Worm (Caenorhabditis elegans) whole organism, L4 larva: Measurements from ENCODE around the gene ora-1.
A peak's percentile ranks its signal among the peaks of the same experiment; 100 is the strongest.

Source experiments
- D1046.2 ChIP-seq: fragments of 200-800 bp; sonication (Bioruptor generic); IDR thresholded peaks from 2 replicates; pipeline ENCODE4 v1.3.6; 2022; ENCODE audit warnings: missing genetic modification characterization, missing compliant biosample characterization
- F44E2.7 ChIP-seq: fragments of 200-800 bp; sonication (Bioruptor generic); IDR thresholded peaks from 2 replicates; pipeline ENCODE4 v2.1.2; 2022; ENCODE audit warnings: missing genetic modification characterization, missing compliant biosample characterization
- F49E8.2 ChIP-seq: sonication (generic microtip); optimal IDR thresholded peaks from 2 replicates; lab custom pipeline; 2016; ENCODE audit warnings: missing compliant biosample characterization, mild to moderate bottlenecking, missing genetic modification characterization, borderline replicate concordance
- R02D3.7 ChIP-seq: fragments of 150-350 bp; sonication (generic microtip); optimal IDR thresholded peaks from 3 replicates; lab custom pipeline; 2014; ENCODE audit warnings: missing biosample characterization, missing genetic modification characterization
- T20F7.1 ChIP-seq: fragments of 200-800 bp; sonication (Bioruptor generic); optimal IDR thresholded peaks from 2 replicates; lab custom pipeline; 2018; ENCODE audit warnings: mild to moderate bottlenecking, missing genetic modification characterization, missing compliant biosample characterization
- T26A8.4 ChIP-seq: fragments of 200-800 bp; sonication (Bioruptor generic); IDR thresholded peaks from 2 replicates; pipeline ENCODE4 v1.3.6; 2022; ENCODE audit warnings: missing genetic modification characterization, missing compliant biosample characterization
- Y75B8A.6 ChIP-seq: fragments of 200-800 bp; sonication (Bioruptor generic); IDR thresholded peaks from 2 replicates; pipeline ENCODE4 v1.3.6; 2022; ENCODE audit warnings: missing genetic modification reagents, missing genetic modification characterization, missing compliant biosample characterization
- ama-1 ChIP-seq: fragments of 150-350 bp; optimal IDR thresholded peaks from 2 replicates; lab custom pipeline; 2014; ENCODE audit warnings: inconsistent platforms, mixed read lengths
- arid-1 ChIP-seq: fragments of 200-800 bp; sonication (Bioruptor generic); conservative IDR thresholded peaks from 2 replicates; pipeline ENCODE4 v1.3.6; 2022; ENCODE audit warnings: missing genetic modification reagents, missing genetic modification characterization, missing compliant biosample characterization
- ceh-28 ChIP-seq: fragments of 150-350 bp; optimal IDR thresholded peaks from 2 replicates; lab custom pipeline; 2014; ENCODE audit warnings: missing biosample characterization, missing genetic modification reagents, missing genetic modification characterization
- ceh-32 ChIP-seq: sonication (generic microtip); optimal IDR thresholded peaks from 2 replicates; lab custom pipeline; 2016; ENCODE audit warnings: mild to moderate bottlenecking, missing genetic modification characterization, missing compliant biosample characterization; ENCODE audit not compliant: poor library complexity
- ceh-44 ChIP-seq: fragments of 200-800 bp; sonication (Bioruptor generic); IDR thresholded peaks from 2 replicates; pipeline ENCODE4 v1.3.6; 2022; ENCODE audit warnings: missing genetic modification reagents, missing genetic modification characterization, missing compliant biosample characterization
- ces-1 ChIP-seq: fragments of 150-350 bp; sonication (generic microtip); optimal IDR thresholded peaks from 4 replicates; lab custom pipeline; 2014; ENCODE audit warnings: missing biosample characterization, missing genetic modification reagents, missing genetic modification characterization
- ctbp-1 ChIP-seq: fragments of 200-800 bp; sonication (Bioruptor generic); IDR thresholded peaks from 2 replicates; pipeline ENCODE4 v1.3.6; 2022; ENCODE audit warnings: missing genetic modification reagents, missing genetic modification characterization, missing compliant biosample characterization
- daf-12 ChIP-seq: fragments of 150-350 bp; optimal IDR thresholded peaks from 2 replicates; lab custom pipeline; 2014; ENCODE audit warnings: missing biosample characterization, missing genetic modification reagents, missing genetic modification characterization
- daf-16 ChIP-seq, 3 experiments: sonication (generic microtip); optimal IDR thresholded peaks; 2 replicates each; lab custom pipeline; 2016 to 2017; ENCODE audit warnings: missing genetic modification characterization in 3 of 3, missing genetic modification reagents in 3 of 3, mild to moderate bottlenecking in 2 of 3, missing compliant biosample characterization in 2 of 3, missing biosample characterization in 1 of 3, moderate library complexity in 1 of 3
- duxl-1 ChIP-seq: sonication (generic microtip); optimal IDR thresholded peaks from 2 replicates; lab custom pipeline; 2016; ENCODE audit warnings: mild to moderate bottlenecking, missing genetic modification characterization, moderate library complexity, missing compliant biosample characterization; ENCODE audit not compliant: poor library complexity
- egl-43 ChIP-seq: fragments of 200-800 bp; sonication (Bioruptor generic); IDR thresholded peaks from 2 replicates; pipeline ENCODE4 v1.3.6; 2022; ENCODE audit warnings: missing genetic modification reagents, missing genetic modification characterization, missing compliant biosample characterization
- gei-8 ChIP-seq: fragments of 200-800 bp; sonication (Bioruptor generic); optimal IDR thresholded peaks from 2 replicates; lab custom pipeline; 2018; ENCODE audit warnings: mild to moderate bottlenecking, missing genetic modification characterization, missing compliant biosample characterization
- hif-1 ChIP-seq, 2 experiments: sonication (generic microtip); optimal IDR thresholded peaks; 2 replicates each; lab custom pipeline; 2016 to 2017; ENCODE audit warnings: missing compliant biosample characterization in 2 of 2, missing genetic modification characterization in 2 of 2, missing genetic modification reagents in 2 of 2, missing genotype in 2 of 2, mild to moderate bottlenecking in 1 of 2
- hlh-30 ChIP-seq: sonication (generic microtip); optimal IDR thresholded peaks from 2 replicates; lab custom pipeline; 2017; ENCODE audit warnings: antibody characterized with exemption, mild to moderate bottlenecking, missing genetic modification characterization, missing compliant biosample characterization; ENCODE audit not compliant: insufficient read depth
- lim-7 ChIP-seq: fragments of 200-800 bp; sonication (Bioruptor generic); IDR thresholded peaks from 2 replicates; pipeline ENCODE4 v1.3.6; 2022; ENCODE audit warnings: missing genetic modification characterization, missing compliant biosample characterization
- lin-13 ChIP-seq: fragments of 150-350 bp; optimal IDR thresholded peaks from 2 replicates; lab custom pipeline; 2014; ENCODE audit warnings: missing biosample characterization, missing genetic modification reagents, missing genetic modification characterization
- lin-15B ChIP-seq: fragments of 150-350 bp; sonication (generic microtip); optimal IDR thresholded peaks from 3 replicates; lab custom pipeline; 2014; ENCODE audit warnings: missing biosample characterization, missing genetic modification characterization
- lin-29 ChIP-seq: fragments of 200-800 bp; sonication (Bioruptor generic); IDR thresholded peaks from 2 replicates; pipeline ENCODE4 v1.3.6; 2022; ENCODE audit warnings: missing genetic modification reagents, missing genetic modification characterization, missing compliant biosample characterization
- lin-38 ChIP-seq: fragments of 200-800 bp; sonication (Bioruptor generic); IDR thresholded peaks from 2 replicates; pipeline ENCODE4 v1.3.6; 2022; ENCODE audit warnings: missing genetic modification reagents, missing genetic modification characterization, missing compliant biosample characterization
- lin-39 ChIP-seq: fragments of 150-350 bp; optimal IDR thresholded peaks from 2 replicates; lab custom pipeline; 2014; ENCODE audit warnings: missing biosample characterization, missing genetic modification reagents, missing genetic modification characterization
- lir-3 ChIP-seq: sonication (generic microtip); optimal IDR thresholded peaks from 2 replicates; lab custom pipeline; 2016; ENCODE audit warnings: mild to moderate bottlenecking, missing genetic modification characterization, missing compliant biosample characterization
- lsy-2 ChIP-seq, 2 experiments: fragments of 150-350 bp in 1 of 2; sonication (generic microtip) in 1 of 2; optimal IDR thresholded peaks; 2 replicates each; lab custom pipeline; 2014 to 2017; ENCODE audit warnings: missing biosample characterization in 2 of 2, missing genetic modification characterization in 2 of 2
- mdl-1 ChIP-seq, 2 experiments: fragments of 150-350 bp in 1 of 2; sonication (generic microtip) in 1 of 2; optimal IDR thresholded peaks; 2 replicates each; lab custom pipeline; 2014 to 2017; ENCODE audit warnings: missing biosample characterization in 2 of 2, missing genetic modification characterization in 2 of 2
- mep-1 ChIP-seq: fragments of 150-350 bp; sonication (generic microtip); optimal IDR thresholded peaks from 3 replicates; lab custom pipeline; 2014; ENCODE audit warnings: missing biosample characterization, missing genetic modification characterization
- mes-2 ChIP-seq: sonication (generic microtip); optimal IDR thresholded peaks from 2 replicates; lab custom pipeline; 2016; ENCODE audit warnings: missing genotype, mild to moderate bottlenecking, missing genetic modification characterization, missing compliant biosample characterization; ENCODE audit not compliant: poor library complexity, severe bottlenecking
- mxl-2 ChIP-seq: fragments of 200-800 bp; sonication (Bioruptor generic); conservative IDR thresholded peaks from 2 replicates; pipeline ENCODE4 v1.3.6; 2022; ENCODE audit warnings: missing genetic modification reagents, missing genetic modification characterization, missing compliant biosample characterization
- nhr-11 ChIP-seq: fragments of 150-350 bp; optimal IDR thresholded peaks from 2 replicates; lab custom pipeline; 2014; ENCODE audit warnings: missing biosample characterization, missing genetic modification characterization
- nhr-111 ChIP-seq: fragments of 200-800 bp; sonication (Bioruptor generic); optimal IDR thresholded peaks from 2 replicates; lab custom pipeline; 2018; ENCODE audit warnings: mild to moderate bottlenecking, missing genetic modification characterization, missing compliant biosample characterization
- nhr-25 ChIP-seq: sonication (generic microtip); optimal IDR thresholded peaks from 2 replicates; lab custom pipeline; 2017; ENCODE audit warnings: missing genetic modification characterization, mild to moderate bottlenecking, missing compliant biosample characterization, antibody characterized with exemption, moderate library complexity, borderline replicate concordance; ENCODE audit not compliant: insufficient read depth
- nhr-41 ChIP-seq: fragments of 200-800 bp; sonication (Bioruptor generic); IDR thresholded peaks from 2 replicates; pipeline ENCODE4 v1.3.6; 2022; ENCODE audit warnings: missing genetic modification reagents, missing genetic modification characterization, missing compliant biosample characterization
- nhr-6 ChIP-seq: fragments of 150-350 bp; optimal IDR thresholded peaks from 2 replicates; lab custom pipeline; 2014; ENCODE audit warnings: missing biosample characterization, missing genetic modification characterization
- pha-4 ChIP-seq, 2 experiments: fragments of 150-350 bp in 1 of 2; fragments of 200-800 bp in 1 of 2; sonication (Bioruptor generic) in 1 of 2; IDR thresholded peaks in 1 of 2; optimal IDR thresholded peaks in 1 of 2; 2 replicates each; pipeline versions ENCODE4 v1.3.6 to Lab custom; 2014 to 2022; ENCODE audit warnings: missing genetic modification characterization in 2 of 2, missing genetic modification reagents in 2 of 2, missing biosample characterization in 1 of 2, missing compliant biosample characterization in 1 of 2
- php-3 ChIP-seq: fragments of 200-800 bp; sonication (Bioruptor generic); IDR thresholded peaks from 2 replicates; pipeline ENCODE4 v1.3.6; 2022; ENCODE audit warnings: missing genetic modification reagents, missing genetic modification characterization, missing compliant biosample characterization
- skn-1 ChIP-seq: fragments of 150-350 bp; optimal IDR thresholded peaks from 2 replicates; lab custom pipeline; 2014; ENCODE audit warnings: missing biosample characterization, missing genetic modification characterization
- spr-1 ChIP-seq: sonication (generic microtip); optimal IDR thresholded peaks from 2 replicates; lab custom pipeline; 2016; ENCODE audit warnings: mild to moderate bottlenecking, missing genetic modification characterization, missing compliant biosample characterization
- tag-97 ChIP-seq: fragments of 200-800 bp; sonication (Bioruptor generic); IDR thresholded peaks from 2 replicates; pipeline ENCODE4 v1.3.6; 2022; ENCODE audit warnings: missing genetic modification characterization, missing compliant biosample characterization
- unc-39 ChIP-seq: sonication (generic microtip); optimal IDR thresholded peaks from 2 replicates; lab custom pipeline; 2017; ENCODE audit warnings: missing biosample characterization, missing genetic modification characterization
- unc-62 ChIP-seq, 3 experiments: fragments of 150-350 bp in 1 of 3; sonication (generic microtip); optimal IDR thresholded peaks in 2 of 3; peaks in 1 of 3; 1 replicate in 1 of 3; 2 replicates in 2 of 3; lab custom pipeline; 2014 to 2017; ENCODE audit warnings: missing biosample characterization in 3 of 3, missing genetic modification characterization in 3 of 3, missing genetic modification reagents in 3 of 3, missing genotype in 1 of 3
- zag-1 ChIP-seq: fragments of 150-350 bp; optimal IDR thresholded peaks from 2 replicates; lab custom pipeline; 2014; ENCODE audit warnings: missing biosample characterization, missing genetic modification characterization
- zfp-2 ChIP-seq: sonication (generic microtip); optimal IDR thresholded peaks from 2 replicates; lab custom pipeline; 2016; ENCODE audit warnings: mild to moderate bottlenecking, missing genetic modification characterization, missing compliant biosample characterization
- zfp-3 ChIP-seq: fragments of 200-800 bp; sonication (Bioruptor generic); conservative IDR thresholded peaks from 2 replicates; pipeline ENCODE4 v1.3.6; 2022; ENCODE audit warnings: missing genetic modification reagents, missing genetic modification characterization, missing compliant biosample characterization

ora-1 gene

ce11 chrIV:7982024-7982576, 4.4 kb downstream of the ora-1 start, which contains the start of gene arf-5 (continued):
- no peak for TF ChIP-seq unc-39 (tag; lab: Kevin White, UChicago)
- no peak for TF ChIP-seq F49E8.2 (tag; lab: Kevin White, UChicago)
- no peak for TF ChIP-seq nhr-41
- no peak for TF ChIP-seq arid-1
- no peak for TF ChIP-seq lin-29 (GFP tag; lab: Robert Waterston, UW)
- TF ChIP-seq ces-1 (GFP tag; lab: Kevin White, UChicago): no peak
- TF ChIP-seq daf-16 (GFP tag; optimal IDR thresholded peaks at IDR 0.05; lab: Kevin White, UChicago): no peak
- peak; percentile 17 for TF ChIP-seq daf-16 (tag; optimal IDR thresholded peaks at IDR 0.05; lab: Kevin White, UChicago)
- TF ChIP-seq ceh-28: no peak
- no peak for TF ChIP-seq zag-1 (tag; lab: Kevin White, UChicago)
- no peak for TF ChIP-seq unc-62 (GFP tag; optimal IDR thresholded peaks at IDR 0.05 in 1 of 2; lab: Kevin White, UChicago)
- TF ChIP-seq unc-62 (tag; optimal IDR thresholded peaks at IDR 0.05; lab: Kevin White, UChicago): no peak
- no peak for TF ChIP-seq R02D3.7 (tag; lab: Kevin White, UChicago)
- TF ChIP-seq T26A8.4 (GFP tag; lab: Robert Waterston, UW): no peak
- no peak for TF ChIP-seq ceh-32 (tag; lab: Kevin White, UChicago)
- no peak for TF ChIP-seq mxl-2 (GFP tag; lab: Robert Waterston, UW)
- TF ChIP-seq mes-2: no peak
- TF ChIP-seq hlh-30: peak; percentile 64
- peak; percentile 33 for TF ChIP-seq T20F7.1 (GFP tag; lab: Kevin White, UChicago)
- TF ChIP-seq ama-1 (lab: Kevin White, UChicago): no peak
- TF ChIP-seq nhr-11 (tag; lab: Kevin White, UChicago): no peak
- TF ChIP-seq ctbp-1 (GFP tag; lab: Robert Waterston, UW): no peak
- TF ChIP-seq duxl-1 (tag; lab: Kevin White, UChicago): no peak
- no peak for TF ChIP-seq nhr-111 (GFP tag; lab: Kevin White, UChicago)
- no peak for TF ChIP-seq lin-38
- peak; percentile 2 for TF ChIP-seq nhr-6 (tag; lab: Kevin White, UChicago)
- TF ChIP-seq lim-7 (GFP tag; lab: Robert Waterston, UW): no peak
- TF ChIP-seq mdl-1 (tag; optimal IDR thresholded peaks at IDR 0.05; lab: Kevin White, UChicago): peak in 1 of 2 experiments; percentile 82
- TF ChIP-seq D1046.2 (GFP tag; lab: Robert Waterston, UW): no peak
- no peak for TF ChIP-seq hif-1 (tag; optimal IDR thresholded peaks at IDR 0.05; lab: Kevin White, UChicago)
- TF ChIP-seq lin-39: no peak
- TF ChIP-seq F44E2.7: no peak
- TF ChIP-seq spr-1 (tag; lab: Kevin White, UChicago): no peak
- TF ChIP-seq lsy-2 (tag; optimal IDR thresholded peaks at IDR 0.05; lab: Kevin White, UChicago): peak in 1 of 2 experiments; percentile 61
- TF ChIP-seq gei-8 (GFP tag; lab: Kevin White, UChicago): no peak
- no peak for TF ChIP-seq skn-1
- TF ChIP-seq lin-13 (GFP tag; lab: Kevin White, UChicago): no peak
- TF ChIP-seq tag-97 (GFP tag; lab: Robert Waterston, UW): no peak
- TF ChIP-seq zfp-3 (GFP tag; lab: Robert Waterston, UW): no peak
- TF ChIP-seq nhr-25: no peak
- no peak for TF ChIP-seq egl-43 (GFP tag; lab: Robert Waterston, UW)
- TF ChIP-seq zfp-2 (tag; lab: Kevin White, UChicago): no peak
- peak; percentile 53 for TF ChIP-seq mep-1 (tag; lab: Kevin White, UChicago)
- TF ChIP-seq lir-3 (tag; lab: Kevin White, UChicago): no peak
- no peak for TF ChIP-seq php-3 (GFP tag; lab: Robert Waterston, UW)
- TF ChIP-seq daf-12 (tag; lab: Kevin White, UChicago): no peak
- TF ChIP-seq Y75B8A.6 (GFP tag; lab: Robert Waterston, UW): no peak
- TF ChIP-seq ceh-44 (GFP tag; lab: Robert Waterston, UW): no peak
- no peak for TF ChIP-seq lin-15B (tag; lab: Kevin White, UChicago)
- no peak for TF ChIP-seq pha-4 (GFP tag; IDR thresholded peaks at IDR 0.05; lab: Robert Waterston, UW)
- no peak for TF ChIP-seq pha-4 (tag; optimal IDR thresholded peaks at IDR 0.05; lab: Kevin White, UChicago)
